Worm (Caenorhabditis elegans): ENCODE measurements around the gene R03H10.1.

DNA sequence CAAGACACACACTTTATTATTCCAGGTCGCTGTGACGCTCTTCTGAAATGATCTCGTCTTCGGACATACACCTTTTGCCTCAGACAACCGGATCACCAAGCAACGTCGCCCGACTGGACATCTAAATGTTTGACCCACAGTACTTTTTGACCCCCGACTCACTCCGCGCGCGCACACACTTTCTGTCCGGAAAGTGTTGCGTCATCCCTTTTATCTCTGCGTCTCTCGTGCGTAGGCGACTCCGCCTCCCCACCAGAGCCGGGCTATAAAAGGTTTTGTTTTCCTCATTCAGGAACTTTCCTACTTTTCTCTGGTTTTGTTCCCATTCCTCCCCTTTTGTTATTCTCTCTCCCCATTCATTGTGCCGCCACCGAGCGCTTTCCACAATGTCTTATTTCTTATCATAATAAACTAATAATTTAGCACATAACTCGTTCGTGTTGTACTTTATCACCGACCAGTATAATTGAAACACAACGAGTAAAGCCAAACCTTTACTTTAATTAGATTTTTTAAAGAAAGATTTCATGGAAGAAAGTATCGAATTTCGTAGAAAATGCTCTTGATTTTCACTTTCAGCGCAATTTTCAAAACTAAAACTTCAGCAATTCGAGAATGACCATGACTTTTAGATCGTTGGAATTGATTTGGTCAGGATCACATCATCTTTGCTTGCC, 29.2 kb downstream of the R03H10.1 start, which contains the start of gene F31D5.6:
- TF ChIP-seq ztf-4 (tag; optimal IDR thresholded peaks at IDR 0.05) = no peak
- TF ChIP-seq lsy-2 (tag; optimal IDR thresholded peaks at IDR 0.05) = no peak
- TF ChIP-seq fos-1 (tag; optimal IDR thresholded peaks at IDR 0.05) = no peak
- TF ChIP-seq nhr-237 (tag; optimal IDR thresholded peaks at IDR 0.05) = no peak
- TF ChIP-seq lin-13 (GFP tag; optimal IDR thresholded peaks at IDR 0.05) = no peak
- TF ChIP-seq F13H6.1 (tag; optimal IDR thresholded peaks at IDR 0.05) = no peak

Measured in whole organism, L2 larva.